Worm (Caenorhabditis elegans) whole organism, early embryonic: ENCODE data around the gene F40G9.5.

ENCODE experiments used
- B0310.2 ChIP-seq: sonication (generic microtip); optimal IDR thresholded peaks from 2 replicates; lab custom pipeline; 2016; ENCODE audit warnings: mild to moderate bottlenecking, missing genetic modification characterization, missing compliant biosample characterization
- F13C5.2 ChIP-seq: sonication (generic microtip); optimal IDR thresholded peaks from 2 replicates; lab custom pipeline; 2017; ENCODE audit warnings: mild to moderate bottlenecking, missing genetic modification characterization, inconsistent platforms, missing compliant biosample characterization
- ama-1 ChIP-seq: fragments of 150-350 bp; optimal IDR thresholded peaks from 2 replicates; lab custom pipeline; 2014
- flt-1 ChIP-seq: fragments of 200-800 bp; sonication (Bioruptor generic); IDR thresholded peaks from 2 replicates; pipeline ENCODE4 v1.3.6; 2022; ENCODE audit warnings: missing genetic modification characterization, missing compliant biosample characterization
- scrt-1 ChIP-seq: fragments of 200-800 bp; sonication (Bioruptor generic); IDR thresholded peaks from 2 replicates; pipeline ENCODE4 v1.3.6; 2022; ENCODE audit warnings: missing genetic modification characterization, missing compliant biosample characterization
- sea-1 ChIP-seq: fragments of 200-800 bp; sonication (Bioruptor generic); conservative IDR thresholded peaks from 2 replicates; pipeline ENCODE4 v1.3.6; 2022; ENCODE audit warnings: missing genetic modification characterization, missing compliant biosample characterization

DNA sequence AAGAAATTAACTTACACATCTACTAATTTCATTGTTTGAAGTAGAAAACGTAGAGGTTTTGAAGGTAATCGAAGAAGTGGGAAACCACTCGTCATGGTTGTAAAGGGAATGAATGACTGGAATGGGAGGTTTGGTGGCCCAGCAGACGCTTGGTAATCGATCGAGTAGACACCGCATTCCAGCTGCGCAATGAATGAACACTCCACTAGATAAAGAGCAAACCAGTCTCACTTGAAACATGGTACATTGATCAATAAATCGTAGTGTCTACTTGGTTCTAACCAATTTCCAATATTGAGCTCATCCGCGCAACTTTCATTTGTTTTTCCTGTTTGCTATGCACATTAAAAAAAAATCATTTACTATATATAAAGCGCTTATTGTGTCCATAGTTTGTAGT lies 34.7 kb upstream of the F40G9.5 start, which contains the start of gene fbxb-84:
- no peak for TF ChIP-seq ama-1 (lab: Kevin White, UChicago)
- TF ChIP-seq sea-1 (GFP tag; lab: Robert Waterston, UW), result no peak
- TF ChIP-seq B0310.2 (tag; lab: Kevin White, UChicago), result no peak
- no peak for TF ChIP-seq F13C5.2 (tag; lab: Kevin White, UChicago)
- TF ChIP-seq scrt-1 (GFP tag; lab: Robert Waterston, UW), result no peak
- no peak for TF ChIP-seq flt-1
